Worm (Caenorhabditis elegans) whole organism, mixed stage, embryonic: ENCODE data around the gene C24H11.1.
A peak's percentile ranks its signal among the peaks of the same experiment; 100 is the strongest.

Experiments used
- lin-13 ChIP-seq: fragments of 150-350 bp; optimal IDR thresholded peaks from 2 replicates; lab custom pipeline; 2014; ENCODE audit warnings: missing biosample characterization, missing genetic modification characterization
- nhr-76 ChIP-seq: sonication (generic microtip); optimal IDR thresholded peaks from 2 replicates; lab custom pipeline; 2017; ENCODE audit warnings: missing biosample characterization, missing genetic modification characterization

ce11 chrIII:11825654-11826053 lies 38.2 kb downstream of the C24H11.1 start:
- TF ChIP-seq lin-13 (tag; lab: Kevin White, UChicago) (peak; percentile 80), nhr-76 (tag; lab: Kevin White, UChicago) (no peak)
